Worm (Caenorhabditis elegans): ENCODE results near the gene M05D6.1.

The M05D6.1 gene

DNA sequence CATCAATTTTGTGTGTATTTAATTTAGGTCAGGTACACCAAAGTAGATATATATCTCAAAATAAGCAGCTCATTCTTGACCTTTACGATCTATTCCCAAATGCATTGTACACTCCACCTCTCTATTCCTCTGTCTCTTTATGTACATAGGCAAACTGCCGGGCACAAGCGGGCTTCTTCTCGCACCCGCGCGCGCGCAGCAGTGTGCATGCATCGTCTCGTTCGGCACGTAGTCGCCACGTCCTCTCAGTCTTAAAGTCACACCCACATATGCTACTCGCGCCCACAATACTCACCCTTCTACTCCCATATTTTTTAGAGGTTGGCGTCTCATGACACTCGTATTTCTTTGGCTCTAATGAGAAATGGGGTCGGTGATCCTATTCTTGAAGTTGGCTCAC lies 23.8 kb downstream of the M05D6.1 start:
- TF ChIP-seq ceh-9 (tag; optimal IDR thresholded peaks at IDR 0.05) (no peak), mdl-1 (tag; optimal IDR thresholded peaks at IDR 0.05) (no peak), lin-39 (tag; optimal IDR thresholded peaks at IDR 0.05) (peak; percentile 90), pha-4 (tag; optimal IDR thresholded peaks at IDR 0.05) (peak; percentile 73), nhr-43 (tag; optimal IDR thresholded peaks at IDR 0.05; ENCODE audit: poor library complexity, severe bottlenecking) (no peak), zag-1 (tag; optimal IDR thresholded peaks at IDR 0.05) (no peak), R02D3.7 (tag; optimal IDR thresholded peaks at IDR 0.05) (no peak), snpc-4 (tag; optimal IDR thresholded peaks at IDR 0.05) (no peak)

DNA sequence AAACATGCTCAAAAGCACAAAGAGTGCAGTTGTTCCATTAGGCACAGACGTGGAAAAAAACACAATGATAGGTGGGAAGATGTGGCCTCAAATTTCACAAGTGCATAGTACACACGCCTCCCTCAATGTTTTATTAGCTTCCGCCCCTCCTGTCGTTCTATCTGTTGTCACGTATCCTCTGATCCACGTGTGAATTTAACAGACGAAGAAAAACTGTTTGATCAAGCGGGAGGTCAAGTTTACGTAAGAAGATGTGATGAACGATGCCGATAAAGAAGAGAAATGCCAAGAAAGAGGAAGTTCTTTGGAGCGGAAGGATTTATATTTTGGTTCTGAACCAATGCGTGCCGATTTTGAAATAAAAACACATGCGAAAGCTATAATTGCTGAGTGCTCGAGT lies 24.5 kb downstream of the M05D6.1 start:
- TF ChIP-seq pha-4 (tag; optimal IDR thresholded peaks at IDR 0.05) (peak; percentile 10), zag-1 (tag; optimal IDR thresholded peaks at IDR 0.05) (no peak), ceh-9 (tag; optimal IDR thresholded peaks at IDR 0.05) (no peak), nhr-43 (tag; optimal IDR thresholded peaks at IDR 0.05; ENCODE audit: poor library complexity, severe bottlenecking) (no peak), unc-62 (GFP tag; optimal IDR thresholded peaks at IDR 0.05) (no peak), R02D3.7 (tag; optimal IDR thresholded peaks at IDR 0.05) (no peak), nhr-25 (tag; optimal IDR thresholded peaks at IDR 0.05) (no peak), unc-39 (tag; optimal IDR thresholded peaks at IDR 0.05) (no peak)

ce11 chrII:8449660-8450118 lies 25.5 kb downstream of the M05D6.1 start, which contains the start of gene F22B5.4:
TSS of gene F22B5.4 (plus strand) at chrII:8449710.
- no peak for TF ChIP-seq aly-2 (tag; optimal IDR thresholded peaks at IDR 0.05)
- TF ChIP-seq pha-4 (tag; optimal IDR thresholded peaks at IDR 0.05) = peak; percentile 55
- TF ChIP-seq ceh-16 (tag; optimal IDR thresholded peaks at IDR 0.05) = no peak
- no peak for TF ChIP-seq unc-62 (GFP tag; optimal IDR thresholded peaks at IDR 0.05)
- no peak for TF ChIP-seq nhr-25 (tag; optimal IDR thresholded peaks at IDR 0.05)
- no peak for TF ChIP-seq mml-1 (tag; optimal IDR thresholded peaks at IDR 0.05)
- TF ChIP-seq ztf-4 (tag; optimal IDR thresholded peaks at IDR 0.05) = no peak
- TF ChIP-seq nhr-23 (tag; optimal IDR thresholded peaks at IDR 0.05) = no peak
- peak; percentile 12 for TF ChIP-seq jun-1 (tag; optimal IDR thresholded peaks at IDR 0.05)
- no peak for TF ChIP-seq elt-1 (tag; optimal IDR thresholded peaks at IDR 0.05)
- TF ChIP-seq pqm-1 (tag; optimal IDR thresholded peaks at IDR 0.05) = peak; percentile 30
- no peak for TF ChIP-seq nfya-1 (tag; optimal IDR thresholded peaks at IDR 0.05; ENCODE audit: insufficient read depth)
- TF ChIP-seq eor-1 (tag; optimal IDR thresholded peaks at IDR 0.05) = no peak

ce11 chrII:8446731-8447130 lies 28.5 kb downstream of the M05D6.1 start, which contains the start of gene cut-3:
TSS of gene cut-3 (minus strand) at chrII:8446831.
- TF ChIP-seq elt-2 (tag; optimal IDR thresholded peaks at IDR 0.05) = no peak
- no peak for TF ChIP-seq unc-39 (tag; optimal IDR thresholded peaks at IDR 0.05)
- no peak for TF ChIP-seq ceh-28 (tag; optimal IDR thresholded peaks at IDR 0.05)
- TF ChIP-seq eor-1 (tag; optimal IDR thresholded peaks at IDR 0.05) = no peak
- no peak for TF ChIP-seq lsy-12 (tag; optimal IDR thresholded peaks at IDR 0.05)
- no peak for TF ChIP-seq nhr-28 (tag; optimal IDR thresholded peaks at IDR 0.05)
- no peak for TF ChIP-seq nhr-11 (tag; optimal IDR thresholded peaks at IDR 0.05)
- TF ChIP-seq fos-1 (tag; optimal IDR thresholded peaks at IDR 0.05) = no peak
- TF ChIP-seq unc-62 (GFP tag; optimal IDR thresholded peaks at IDR 0.05) = no peak

DNA sequence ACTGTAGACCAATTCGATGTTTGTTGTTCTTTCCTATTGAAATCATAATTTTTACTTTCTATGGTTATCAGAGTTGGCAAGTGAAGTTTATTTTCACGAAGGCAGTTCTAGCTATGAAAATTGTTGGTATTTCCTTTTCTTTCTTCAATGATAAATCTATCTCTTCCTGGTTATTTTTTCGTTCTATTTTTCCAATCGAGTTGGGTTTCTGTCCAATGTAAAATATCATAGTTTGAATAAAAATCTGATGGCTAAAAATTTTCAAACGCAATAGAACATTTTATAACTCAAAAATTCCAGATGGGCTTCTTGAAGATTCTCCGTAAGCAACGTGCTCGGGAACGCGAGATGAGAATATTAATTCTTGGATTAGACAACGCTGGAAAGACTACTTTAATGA lies 31.2 kb downstream of the M05D6.1 start, which contains the start of gene evl-20:
Gene evl-20, plus strand, starts transcription at position 301 of the 400 bp plus-strand sequence.
- TF ChIP-seq nhr-25 (tag; optimal IDR thresholded peaks at IDR 0.05) = no peak
- TF ChIP-seq lin-15B (tag; optimal IDR thresholded peaks at IDR 0.05) = no peak
- TF ChIP-seq ceh-82 (tag; optimal IDR thresholded peaks at IDR 0.05) = no peak
- TF ChIP-seq nhr-43 (tag; optimal IDR thresholded peaks at IDR 0.05; ENCODE audit: poor library complexity, severe bottlenecking) = no peak
- no peak for TF ChIP-seq mml-1 (tag; optimal IDR thresholded peaks at IDR 0.05)
- TF ChIP-seq ama-1 (optimal IDR thresholded peaks at IDR 0.05) = no peak
- TF ChIP-seq ceh-16 (tag; optimal IDR thresholded peaks at IDR 0.05) = no peak
- no peak for TF ChIP-seq egl-5 (tag; optimal IDR thresholded peaks at IDR 0.05)
- TF ChIP-seq tbx-2 (tag; optimal IDR thresholded peaks at IDR 0.05) = no peak
- TF ChIP-seq aly-2 (tag; optimal IDR thresholded peaks at IDR 0.05) = no peak
- no peak for TF ChIP-seq mdl-1 (tag; optimal IDR thresholded peaks at IDR 0.05)

DNA sequence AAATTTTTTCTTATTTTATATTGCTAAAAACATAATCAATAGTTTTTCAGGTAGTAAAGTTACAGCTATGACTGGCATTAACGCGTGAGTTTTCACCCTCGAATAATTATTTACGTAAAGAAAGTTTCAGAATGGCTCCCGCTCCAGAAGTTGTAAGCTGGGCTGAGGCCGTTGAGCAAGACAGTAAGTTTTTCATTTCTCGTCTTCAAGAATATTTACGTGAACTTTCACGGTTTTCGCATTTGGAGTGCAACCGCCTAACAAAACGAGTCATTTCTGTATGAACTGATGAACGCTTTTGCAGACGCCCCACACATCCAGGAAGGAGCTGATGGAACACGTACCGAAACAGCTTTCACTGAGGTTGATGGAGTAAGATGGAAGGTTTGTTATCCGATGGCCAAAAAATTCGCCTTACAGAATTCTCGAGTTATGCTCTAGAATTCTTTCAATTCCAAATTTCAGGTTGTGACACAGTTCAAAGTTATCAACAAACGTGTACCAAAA lies 32.4 kb downstream of the M05D6.1 start, which contains the start of gene eif-3.G:
Gene eif-3.G, plus strand, starts transcription at position 51 of the 507 bp plus-strand sequence.
- no peak for TF ChIP-seq ZK546.5 (tag; optimal IDR thresholded peaks at IDR 0.05)
- TF ChIP-seq eor-1 (tag; optimal IDR thresholded peaks at IDR 0.05) = no peak
- no peak for TF ChIP-seq egl-27 (tag; optimal IDR thresholded peaks at IDR 0.05)
- no peak for TF ChIP-seq nhr-23 (tag; optimal IDR thresholded peaks at IDR 0.05)

All from whole organism, L3 larva.